Fruit fly (Drosophila melanogaster): ENCODE data around the gene Sirt7.

The Sirt7 gene

dm6 chr3R:29087926-29088487 is 32.3 kb downstream of the Sirt7 start (continued):
- no peak for TF ChIP-seq lov (optimal IDR thresholded peaks at IDR 0.05)
- no peak for TF ChIP-seq lov (GFP tag; IDR thresholded peaks at IDR 0.05)
- TF ChIP-seq CG7987 (GFP tag; optimal IDR thresholded peaks at IDR 0.05): no peak
- no peak for TF ChIP-seq croc (GFP tag; conservative IDR thresholded peaks at IDR 0.05)
- TF ChIP-seq CG7745 (tag; optimal IDR thresholded peaks at IDR 0.05): no peak
- TF ChIP-seq CG10321 (GFP tag; IDR thresholded peaks at IDR 0.05): no peak
- no peak for TF ChIP-seq CG13775 (GFP tag; optimal IDR thresholded peaks at IDR 0.05)
- TF ChIP-seq chinmo (GFP tag; IDR thresholded peaks at IDR 0.05; ENCODE audit: partially characterized antibody): 0 out of 4 replicates have a peak, but pooled peaks have one; percentile 78
- TF ChIP-seq CG16813 (GFP tag; IDR thresholded peaks at IDR 0.05; ENCODE audit: partially characterized antibody): no peak
- no peak for TF ChIP-seq en (GFP tag; optimal IDR thresholded peaks at IDR 0.05)
- TF ChIP-seq lmd (GFP tag; IDR thresholded peaks at IDR 0.05): no peak
- TF ChIP-seq CG11723 (GFP tag; optimal IDR thresholded peaks at IDR 0.05): no peak
- TF ChIP-seq B-H1 (GFP tag; IDR thresholded peaks at IDR 0.05): no peak
- TF ChIP-seq CG15269 (tag; optimal IDR thresholded peaks at IDR 0.05): no peak
- TF ChIP-seq unpg (GFP tag; optimal IDR thresholded peaks at IDR 0.05): no peak
- TF ChIP-seq az2 (GFP tag; optimal IDR thresholded peaks at IDR 0.05): no peak
- TF ChIP-seq pfk (GFP tag; optimal IDR thresholded peaks at IDR 0.05): peak; percentile 53
- TF ChIP-seq CG5245 (GFP tag; optimal IDR thresholded peaks at IDR 0.05): no peak
- TF ChIP-seq ase (GFP tag; IDR thresholded peaks at IDR 0.05): no peak
- TF ChIP-seq HLH54F (GFP tag; optimal IDR thresholded peaks at IDR 0.05): no peak
- no peak for TF ChIP-seq z (GFP tag; IDR thresholded peaks at IDR 0.05)
- TF ChIP-seq CG17385 (GFP tag; optimal IDR thresholded peaks at IDR 0.05): no peak

- TF ChIP-seq CG13624 (GFP tag; optimal IDR thresholded peaks at IDR 0.05): peak; percentile 31
- TF ChIP-seq gem (tag; optimal IDR thresholded peaks at IDR 0.05): peak; percentile 86
- no peak for TF ChIP-seq hkb (optimal IDR thresholded peaks at IDR 0.05)
- TF ChIP-seq hkb (GFP tag; IDR thresholded peaks at IDR 0.05): peak; percentile 81
- no peak for TF ChIP-seq CG9797 (GFP tag; optimal IDR thresholded peaks at IDR 0.05)
- peak; percentile 71 for TF ChIP-seq CG12659 (GFP tag; optimal IDR thresholded peaks at IDR 0.05)
- no peak for TF ChIP-seq Dp (GFP tag; optimal IDR thresholded peaks at IDR 0.05)
- no peak for TF ChIP-seq CG2129 (GFP tag; IDR thresholded peaks at IDR 0.05; ENCODE audit: partially characterized antibody)
- TF ChIP-seq slou (GFP tag; optimal IDR thresholded peaks at IDR 0.05): no peak
- peak; percentile 17; the same call in 1 of the 2 replicates for TF ChIP-seq Doc2 (GFP tag; IDR thresholded peaks at IDR 0.05)
- peak; percentile 35 for TF ChIP-seq pum (GFP tag; optimal IDR thresholded peaks at IDR 0.05)
- TF ChIP-seq CG30020 (tag; optimal IDR thresholded peaks at IDR 0.05): no peak
- peak; percentile 68 for TF ChIP-seq CG10209 (GFP tag; optimal IDR thresholded peaks at IDR 0.05)
- TF ChIP-seq CG14667 (GFP tag; IDR thresholded peaks at IDR 0.05): peak; percentile 47; the same call in 1 of the 2 replicates
- no peak for TF ChIP-seq CG6175 (GFP tag; IDR thresholded peaks at IDR 0.05)
- TF ChIP-seq sr (GFP tag; IDR thresholded peaks at IDR 0.05): no peak
- no peak for TF ChIP-seq CG42726 (GFP tag; IDR thresholded peaks at IDR 0.05; ENCODE audit: partially characterized antibody)
- peak; percentile 67 for TF ChIP-seq az2 (GFP tag; optimal IDR thresholded peaks at IDR 0.05)
- peak; percentile 20 for TF ChIP-seq CG12744 (GFP tag; optimal IDR thresholded peaks at IDR 0.05)
- no peak; the same call in 1 of the 2 replicates for TF ChIP-seq Ravus (GFP tag; IDR thresholded peaks at IDR 0.05)
- TF ChIP-seq emc (GFP tag; optimal IDR thresholded peaks at IDR 0.05): no peak
- peak; percentile 77 for TF ChIP-seq Ptx1 (GFP tag; IDR thresholded peaks at IDR 0.05)
- TF ChIP-seq Mes4 (GFP tag; optimal IDR thresholded peaks at IDR 0.05): peak; percentile 48
- peak; percentile 65 for TF ChIP-seq CG13775 (GFP tag; optimal IDR thresholded peaks at IDR 0.05)
- TF ChIP-seq CG18764 (GFP tag; optimal IDR thresholded peaks at IDR 0.05): peak; percentile 63
- peak; percentile 73 for TF ChIP-seq HLH3B (GFP tag; IDR thresholded peaks at IDR 0.05)
- TF ChIP-seq dimm (GFP tag; IDR thresholded peaks at IDR 0.05): no peak
- TF ChIP-seq klu (GFP tag; IDR thresholded peaks at IDR 0.05): 0 out of 2 replicates have a peak, but pooled peaks have one; percentile 47
- TF ChIP-seq Vsx1 (GFP tag; optimal IDR thresholded peaks at IDR 0.05): no peak
- TF ChIP-seq CG33213 (GFP tag; optimal IDR thresholded peaks at IDR 0.05): peak; percentile 38
These were observed 33.4 kb downstream of the Sirt7 start for dm6 chr3R:29088938-29089661.

Data from whole organism, embryonic.